Fruit fly (Drosophila melanogaster) ovary, adult (tissue): ENCODE results near the gene Exn.
A peak's percentile ranks its signal among the peaks of the same experiment; 100 is the strongest.

Experiments
- CG17801 ChIP-seq: fragments of 200-800 bp; optimal IDR thresholded peaks from 2 replicates; lab custom pipeline; 2019; ENCODE audit warnings: missing biosample characterization, mild to moderate bottlenecking, missing genetic modification characterization, moderate library complexity; ENCODE audit not compliant: partially characterized antibody

Gene Exn

DNA sequence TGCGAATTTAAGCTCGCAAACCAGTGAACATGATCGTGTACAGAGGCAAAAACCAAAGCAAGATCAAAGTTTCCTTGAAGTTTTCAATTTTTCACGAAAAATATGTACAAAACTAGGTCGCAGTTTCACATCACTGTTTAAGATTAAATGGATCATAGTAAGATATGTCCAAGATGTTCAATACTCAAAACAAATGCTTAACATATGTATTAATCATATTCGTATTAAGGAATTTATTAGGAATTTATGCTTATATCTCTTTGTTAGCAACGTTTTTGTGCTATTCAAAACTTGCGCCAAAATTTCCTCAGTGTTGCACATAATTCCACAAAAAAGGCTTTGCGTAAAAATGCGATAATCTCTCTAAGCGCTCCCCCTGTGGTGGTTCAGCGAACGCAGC lies 17.5 kb downstream of the Exn start:
- no peak for TF ChIP-seq CG17801 (GFP tag; lab: Kevin White, UChicago)

DNA sequence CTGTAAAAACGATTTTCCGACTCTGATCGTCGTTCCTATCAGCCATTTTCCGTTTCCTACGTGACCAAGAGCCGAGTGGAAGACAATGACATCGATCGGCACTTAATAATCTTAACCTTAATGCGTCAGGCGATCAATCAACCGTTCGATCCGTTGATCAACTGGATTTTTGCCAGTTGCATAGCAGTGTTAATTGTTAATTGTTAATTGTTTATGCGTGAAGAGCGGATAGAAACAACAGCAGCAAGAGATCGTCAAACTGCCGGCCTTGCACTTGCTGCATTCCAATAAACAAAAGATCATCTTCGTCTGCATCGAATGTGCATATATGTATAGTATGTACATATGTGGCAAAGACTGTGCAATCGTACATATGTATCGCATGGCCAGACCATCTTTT lies 18.7 kb downstream of the Exn start:
- no peak for TF ChIP-seq CG17801 (GFP tag; lab: Kevin White, UChicago)

DNA sequence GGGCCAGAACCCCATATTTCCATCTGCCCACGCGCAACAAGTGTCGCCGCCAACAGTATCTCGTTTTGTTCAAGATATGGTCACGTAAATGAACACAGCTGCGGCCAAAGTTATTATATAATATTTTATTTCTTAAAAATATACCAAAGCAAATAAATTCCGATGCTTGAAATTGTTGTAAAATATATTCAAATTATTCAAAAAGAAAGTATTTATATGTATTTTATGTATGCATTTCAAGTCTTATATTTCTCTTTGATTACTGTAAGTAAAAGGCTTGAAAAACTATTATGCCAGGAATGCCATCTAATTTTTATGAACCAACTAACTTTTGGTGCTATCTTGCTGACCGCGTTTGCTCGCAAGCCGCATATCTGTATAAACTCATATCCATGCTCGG lies 19.4 kb downstream of the Exn start:
- TF ChIP-seq CG17801 (GFP tag; lab: Kevin White, UChicago): no peak

DNA sequence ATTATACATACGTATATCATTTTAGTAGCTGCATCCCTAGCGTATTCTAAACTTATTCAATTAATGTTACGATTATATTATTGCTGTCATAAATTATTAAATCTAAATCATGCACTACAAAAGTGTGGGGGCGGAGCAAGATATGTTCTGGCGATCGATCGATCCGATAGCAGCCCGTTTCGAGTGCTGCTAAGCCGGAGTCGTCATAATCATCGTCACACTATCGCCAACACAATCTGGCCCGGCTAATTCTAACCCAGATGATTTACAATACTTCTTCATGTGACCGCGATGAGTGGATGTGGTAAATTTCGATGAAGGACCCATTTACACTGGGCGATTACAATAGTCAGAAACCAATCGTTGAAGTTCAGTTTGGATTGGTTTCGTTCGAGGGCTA lies 25.0 kb downstream of the Exn start:
- TF ChIP-seq CG17801 (GFP tag; lab: Kevin White, UChicago): no peak

DNA sequence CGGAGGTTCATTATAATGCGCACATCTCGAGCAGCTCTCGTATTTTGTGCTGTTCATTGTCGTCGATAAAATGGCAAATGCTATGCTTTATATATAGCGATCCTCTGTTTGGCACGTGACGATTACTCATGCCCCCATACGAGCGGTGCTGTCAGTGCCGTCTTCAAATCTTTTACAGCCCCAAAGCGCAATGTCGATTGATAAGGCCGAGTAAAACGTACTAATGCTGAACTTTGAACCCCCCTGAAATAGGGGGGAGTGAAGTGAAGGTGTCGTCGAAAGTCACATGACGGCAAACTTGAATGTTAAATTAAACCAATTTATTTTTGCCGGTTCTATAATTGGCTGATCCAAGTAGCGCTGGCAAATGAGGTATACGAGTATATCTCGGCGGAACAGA lies 30.5 kb downstream of the Exn start:
- peak; percentile 33 for TF ChIP-seq CG17801 (GFP tag; lab: Kevin White, UChicago)

DNA sequence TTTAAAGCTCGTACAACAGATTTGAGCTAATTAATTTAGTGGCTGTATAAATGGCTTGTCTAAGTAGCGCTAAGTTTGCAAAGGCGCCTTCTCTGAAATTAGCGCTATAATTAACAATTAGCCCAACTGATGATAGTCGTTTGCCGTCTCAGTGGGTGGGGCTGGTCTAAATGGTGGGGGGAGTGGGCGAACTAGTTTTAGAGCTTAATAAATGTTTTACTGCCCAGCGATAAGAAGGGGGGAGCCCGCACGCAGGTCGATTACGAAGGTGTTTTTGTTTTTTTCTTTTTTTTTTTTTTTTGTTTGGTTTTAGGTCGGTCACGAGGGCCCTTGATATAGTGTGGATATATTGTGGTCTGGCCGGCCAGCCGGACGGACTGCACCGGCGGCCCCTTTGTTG lies 31.2 kb downstream of the Exn start:
- TF ChIP-seq CG17801 (GFP tag; lab: Kevin White, UChicago): no peak

DNA sequence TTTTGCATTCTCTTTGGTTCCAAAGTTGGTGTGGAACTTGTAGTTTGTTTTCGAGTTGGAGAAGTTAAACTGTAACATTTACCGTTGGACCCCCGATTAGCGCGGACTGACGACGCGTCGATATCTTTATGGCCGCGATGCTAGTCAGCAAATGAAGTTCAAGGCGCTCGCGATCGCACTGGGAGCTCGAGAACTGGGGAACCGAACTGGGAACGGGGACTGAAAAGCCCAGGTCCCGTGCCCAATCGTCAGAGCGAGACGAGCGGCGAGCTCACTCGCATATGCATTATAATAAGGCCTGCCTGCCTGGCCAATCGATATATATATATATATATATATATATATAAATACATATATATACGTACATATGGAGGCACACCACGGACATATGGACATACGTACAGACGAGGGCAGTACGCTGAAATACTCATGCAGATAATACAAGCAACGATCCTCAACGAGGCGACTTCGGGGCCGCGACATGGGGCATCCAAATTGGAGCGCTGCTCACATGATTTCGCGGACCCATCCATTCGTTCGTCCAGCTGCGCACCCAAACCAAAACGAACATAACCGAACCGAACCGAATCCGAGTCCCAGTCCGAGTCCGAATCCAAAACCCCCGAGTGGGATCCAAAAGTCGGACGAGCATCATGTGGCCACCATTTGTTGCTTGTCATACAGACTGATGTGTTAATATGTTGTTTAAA lies 32.5 kb downstream of the Exn start:
- no peak for TF ChIP-seq CG17801 (GFP tag; lab: Kevin White, UChicago)

DNA sequence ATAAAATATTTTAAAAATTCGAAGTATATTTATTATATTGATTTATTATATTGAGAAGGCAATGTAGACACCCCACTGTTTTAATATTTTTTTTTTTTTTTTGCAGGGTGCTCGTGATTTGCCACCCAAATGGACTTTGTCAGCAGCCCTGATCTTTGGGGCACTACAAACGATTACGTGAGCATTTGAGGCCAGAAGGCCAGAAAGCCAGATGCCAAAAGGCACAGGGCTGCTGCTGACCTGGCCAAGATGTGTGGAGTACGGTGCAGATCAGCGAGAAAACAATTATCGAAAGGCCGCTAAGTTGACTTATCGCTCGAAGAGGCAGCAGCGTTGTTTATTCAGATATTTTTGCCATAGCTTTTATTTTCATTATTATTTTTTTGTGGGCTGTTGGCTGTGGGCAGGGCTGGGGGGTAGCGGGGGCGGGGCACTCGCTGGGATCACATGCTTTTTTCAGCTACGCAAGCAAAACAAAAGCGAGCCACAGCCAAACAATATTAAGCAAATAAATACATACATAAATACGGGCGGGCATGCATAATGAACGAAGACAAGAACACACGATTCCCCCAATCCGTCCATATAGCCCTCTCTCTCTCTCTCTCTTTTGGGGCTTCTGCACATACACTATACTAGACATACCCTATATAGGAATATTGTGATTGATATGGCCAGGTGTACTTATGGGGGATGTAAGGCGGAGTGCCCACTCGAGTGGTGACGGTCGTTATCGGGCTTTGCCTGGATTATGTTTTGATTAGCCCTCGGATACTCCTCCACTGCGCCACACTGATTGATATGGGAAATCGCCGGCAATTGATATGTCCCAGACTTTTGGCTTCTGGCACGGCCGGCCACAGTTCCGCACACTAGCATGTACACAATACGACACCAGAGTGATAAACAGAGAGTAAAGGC lies 33.7 kb downstream of the Exn start:
- TF ChIP-seq CG17801 (GFP tag; lab: Kevin White, UChicago): peak; percentile 29

DNA sequence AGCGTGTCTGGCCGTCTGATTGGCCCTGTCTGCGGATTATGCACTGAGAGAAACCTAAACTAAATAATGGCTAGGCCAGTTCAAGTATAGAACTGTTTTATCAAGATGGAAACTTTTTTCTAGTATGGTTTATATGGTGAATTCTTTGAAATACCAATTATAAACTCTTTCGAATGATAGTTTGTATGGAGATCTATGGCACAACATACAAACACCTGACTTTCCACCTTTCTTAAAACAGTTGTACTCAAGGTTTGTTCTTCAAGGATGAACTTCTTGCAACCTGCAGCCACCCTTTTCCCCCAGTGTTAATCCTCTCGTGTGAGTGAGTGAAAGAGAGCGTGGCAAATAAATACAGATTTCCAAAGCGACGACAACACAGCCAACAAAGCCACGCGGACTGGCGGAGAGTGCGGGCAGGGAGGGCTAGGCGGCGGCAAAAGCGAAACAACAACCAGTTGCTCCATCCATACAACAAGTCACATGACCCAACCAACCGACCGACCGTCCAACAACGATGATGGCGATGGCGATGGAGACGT lies 34.5 kb downstream of the Exn start:
- TF ChIP-seq CG17801 (GFP tag; lab: Kevin White, UChicago): no peak

DNA sequence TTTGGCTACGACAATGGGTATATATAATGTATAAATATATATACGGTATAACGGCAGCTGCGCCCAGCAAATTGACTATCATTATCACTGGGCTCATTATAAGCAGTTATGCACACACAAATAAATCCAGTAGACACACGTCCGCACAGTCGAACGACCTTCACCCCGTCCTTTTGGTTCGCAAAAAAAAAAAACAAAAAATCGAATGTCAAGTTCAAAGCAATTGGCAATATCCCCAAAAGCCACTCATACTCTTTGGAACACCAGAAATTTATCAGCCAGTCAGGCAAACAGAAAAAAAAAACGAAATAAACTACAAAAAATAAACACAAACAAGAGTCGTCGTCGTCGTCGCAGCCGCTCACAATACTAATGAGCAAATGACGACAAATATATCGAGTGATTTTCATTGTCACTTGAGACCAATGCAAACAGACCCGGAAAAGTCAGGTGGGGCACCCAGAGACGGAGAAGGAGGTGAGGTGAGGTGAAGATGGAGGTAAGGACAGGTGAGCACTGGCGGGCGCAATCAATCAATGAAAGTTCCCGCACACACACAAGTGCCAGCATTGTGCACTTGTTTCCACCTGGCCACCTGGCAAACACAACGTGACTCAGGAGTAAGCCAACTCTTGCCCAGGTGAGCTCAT lies 35.1 kb downstream of the Exn start:
- no peak for TF ChIP-seq CG17801 (GFP tag; lab: Kevin White, UChicago)

DNA sequence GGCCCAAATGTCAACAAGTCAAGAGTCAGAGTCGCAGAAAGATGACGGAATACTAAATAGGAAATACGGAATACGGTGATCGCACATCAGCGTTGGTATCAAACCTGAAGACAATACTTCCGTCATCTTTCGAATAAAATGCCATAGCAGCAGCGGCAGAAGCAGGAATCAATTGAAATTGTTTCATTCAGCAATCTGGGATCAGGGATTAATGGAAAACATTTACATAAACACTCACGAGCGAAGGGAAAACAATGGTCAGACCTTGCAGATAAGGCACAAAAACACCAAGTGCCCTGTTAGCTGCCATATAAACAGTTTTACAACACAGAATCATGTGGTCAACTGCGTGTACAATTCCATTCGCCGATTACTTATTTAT lies 35.6 kb downstream of the Exn start:
- no peak for TF ChIP-seq CG17801 (GFP tag; lab: Kevin White, UChicago)

DNA sequence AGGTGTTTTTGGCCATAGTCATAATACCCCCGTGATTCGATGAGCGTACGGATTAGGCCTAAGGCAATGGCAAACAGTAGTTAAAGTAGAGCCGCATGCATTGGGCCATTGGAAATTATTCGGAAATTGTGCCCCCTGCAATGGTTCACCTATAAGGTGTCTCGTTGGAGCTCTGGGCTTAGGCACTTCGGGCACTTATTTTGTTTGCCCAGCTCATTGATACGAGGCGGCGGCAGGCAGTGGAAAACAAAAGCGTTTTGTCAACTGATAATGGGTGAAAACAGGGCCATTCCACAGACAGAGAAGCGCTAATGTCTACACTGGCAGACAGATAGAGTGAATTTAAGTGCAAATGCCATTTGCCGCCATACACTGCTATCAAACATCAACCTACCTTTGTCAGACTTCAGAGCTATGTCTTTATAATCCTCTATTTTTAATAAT lies 36.5 kb downstream of the Exn start:
- TF ChIP-seq CG17801 (GFP tag; lab: Kevin White, UChicago): no peak

DNA sequence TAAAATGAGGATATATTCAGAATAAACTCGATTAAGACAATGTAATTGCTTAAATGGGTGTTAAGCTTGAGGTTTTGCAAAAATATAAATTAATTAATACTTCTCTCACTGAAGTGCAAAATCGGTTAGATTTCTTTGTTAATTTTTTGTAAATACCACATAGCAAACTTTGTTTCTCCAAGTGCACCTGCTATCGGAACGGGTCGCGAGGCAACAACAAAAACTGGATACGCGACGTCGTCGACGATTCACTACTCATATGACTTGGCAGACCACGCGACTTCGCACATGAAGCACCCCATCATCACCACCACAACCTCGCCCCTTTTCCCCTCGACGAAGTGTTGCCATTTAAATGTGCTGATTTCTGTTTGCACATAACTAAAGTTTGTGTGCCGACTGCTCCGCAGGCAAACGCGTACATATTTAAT lies 37.2 kb downstream of the Exn start:
- TF ChIP-seq CG17801 (GFP tag; lab: Kevin White, UChicago): peak; percentile 15

DNA sequence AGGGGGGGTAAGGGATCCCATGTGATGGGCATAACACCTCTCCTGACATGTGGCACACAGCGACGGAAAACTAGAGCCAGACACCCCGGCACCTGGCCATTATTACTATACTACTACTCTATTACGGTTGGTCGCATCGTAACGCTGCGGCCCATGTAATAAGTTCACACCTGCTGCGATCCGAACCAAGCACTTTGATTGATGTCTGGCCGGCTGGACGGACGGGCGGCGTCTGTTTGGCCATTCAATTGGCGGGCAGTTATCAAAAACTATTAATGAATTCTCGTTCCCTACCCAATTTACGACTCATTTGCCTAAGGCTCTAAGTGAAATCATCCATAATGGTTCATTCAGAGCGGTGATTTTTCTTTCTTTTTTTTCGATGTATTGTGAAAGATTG lies 37.7 kb downstream of the Exn start:
- no peak for TF ChIP-seq CG17801 (GFP tag; lab: Kevin White, UChicago)

DNA sequence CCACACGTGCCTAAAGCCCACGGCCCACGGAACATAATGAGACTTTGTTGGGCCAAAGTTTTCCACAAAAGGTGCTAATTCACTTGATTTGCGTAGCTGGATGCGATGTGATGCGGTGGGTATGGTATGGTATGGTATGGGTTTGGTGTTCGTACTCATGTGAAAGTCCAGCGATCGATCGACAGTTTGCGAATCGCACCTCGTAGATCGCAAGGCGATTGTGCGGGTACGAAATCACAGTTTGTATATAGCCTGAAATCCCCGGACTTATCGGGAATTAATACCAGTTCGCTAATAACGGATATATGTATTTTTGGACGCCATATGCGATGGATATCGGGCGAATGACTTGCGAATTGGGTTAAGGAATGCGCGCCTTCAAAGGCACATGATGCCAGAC lies 38.1 kb downstream of the Exn start:
- no peak for TF ChIP-seq CG17801 (GFP tag; lab: Kevin White, UChicago)
